Worm (Caenorhabditis elegans) whole organism, late embryonic: ENCODE data around the gene oac-40.

Source experiments
- Y22D7AL.16 ChIP-seq: sonication (generic microtip); optimal IDR thresholded peaks from 2 replicates; lab custom pipeline; 2016; ENCODE audit warnings: missing genetic modification characterization, missing compliant biosample characterization
- ceh-18 ChIP-seq: sonication (generic microtip); optimal IDR thresholded peaks from 2 replicates; lab custom pipeline; 2016; ENCODE audit warnings: missing genetic modification characterization, missing compliant biosample characterization
- npax-4 ChIP-seq: sonication (generic microtip); optimal IDR thresholded peaks from 2 replicates; lab custom pipeline; 2016; ENCODE audit warnings: missing genetic modification characterization, missing compliant biosample characterization
- pha-4 ChIP-seq: fragments of 150-350 bp; optimal IDR thresholded peaks from 2 replicates; lab custom pipeline; 2018; ENCODE audit warnings: missing biosample characterization, missing genetic modification reagents, missing genetic modification characterization

DNA sequence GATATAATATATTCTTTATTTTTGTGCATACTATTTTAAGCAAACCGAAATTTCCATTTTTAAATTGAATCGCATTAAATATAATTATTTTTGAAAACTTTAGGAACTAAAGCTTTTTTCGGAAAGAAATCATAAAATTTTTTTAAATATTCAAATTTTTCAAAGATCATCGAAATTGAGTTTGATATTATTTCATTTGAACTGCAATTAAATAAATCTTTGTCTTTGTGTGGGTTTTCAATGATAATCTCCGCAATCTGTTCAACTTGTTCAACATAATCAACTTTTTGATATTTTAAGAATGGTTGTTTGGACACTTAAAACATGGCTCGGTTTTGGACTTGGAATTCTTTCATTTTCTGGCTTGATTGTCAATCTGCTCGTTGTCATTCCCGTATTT is 7.4 kb upstream of the oac-40 start, which contains the start of gene srx-2:
- no peak for TF ChIP-seq pha-4 (tag; lab: Kevin White, UChicago)
- no peak for TF ChIP-seq ceh-18 (tag; lab: Kevin White, UChicago)
- TF ChIP-seq Y22D7AL.16, result no peak
- no peak for TF ChIP-seq npax-4
